Worm (Caenorhabditis elegans) whole organism, young adult: ENCODE data around the gene C51E3.6.

Experiments used
- D2030.7 ChIP-seq: fragments of 200-800 bp; sonication (Bioruptor generic); IDR thresholded peaks from 2 replicates; pipeline ENCODE4 v1.3.6; 2022; ENCODE audit warnings: missing genetic modification reagents, missing genetic modification characterization, missing compliant biosample characterization
- F10E7.11 ChIP-seq: sonication (generic microtip); optimal IDR thresholded peaks from 2 replicates; lab custom pipeline; 2017; ENCODE audit warnings: mild to moderate bottlenecking, missing genetic modification characterization, moderate library complexity, missing compliant biosample characterization
- F22D6.2 ChIP-seq: sonication (generic microtip); optimal IDR thresholded peaks from 2 replicates; lab custom pipeline; 2016; ENCODE audit warnings: mild to moderate bottlenecking, missing genetic modification characterization, missing compliant biosample characterization
- F33H1.4 ChIP-seq: fragments of 200-800 bp; sonication (Bioruptor generic); IDR thresholded peaks from 2 replicates; pipeline ENCODE4 v1.3.6; 2022; ENCODE audit warnings: missing genetic modification reagents, missing genetic modification characterization, missing compliant biosample characterization
- F37B4.10 ChIP-seq: fragments of 200-800 bp; sonication (Bioruptor generic); IDR thresholded peaks from 2 replicates; pipeline ENCODE4 v1.3.6; 2022; ENCODE audit warnings: missing genetic modification characterization, missing compliant biosample characterization
- F39B2.1 ChIP-seq: fragments of 200-800 bp; sonication (Bioruptor generic); IDR thresholded peaks from 2 replicates; pipeline ENCODE4 v1.3.6; 2022; ENCODE audit warnings: missing genetic modification reagents, missing genetic modification characterization, missing compliant biosample characterization
- K12H6.12 ChIP-seq: fragments of 200-800 bp; sonication (Bioruptor generic); optimal IDR thresholded peaks from 2 replicates; lab custom pipeline; 2018; ENCODE audit warnings: mild to moderate bottlenecking, missing genetic modification characterization, missing compliant biosample characterization
- Y53F4B.3 ChIP-seq: fragments of 200-800 bp; sonication (Bioruptor generic); IDR thresholded peaks from 2 replicates; pipeline ENCODE4 v1.3.6; 2022; ENCODE audit warnings: missing genetic modification reagents, missing genetic modification characterization, missing compliant biosample characterization
- Y53G8AR.9 ChIP-seq: fragments of 200-800 bp; sonication (Bioruptor generic); conservative IDR thresholded peaks from 2 replicates; pipeline ENCODE4 v1.3.6; 2022; ENCODE audit warnings: missing genetic modification reagents, missing genetic modification characterization, missing compliant biosample characterization
- Y56A3A.18 ChIP-seq: fragments of 200-800 bp; sonication (Bioruptor generic); IDR thresholded peaks from 2 replicates; pipeline ENCODE4 v1.3.6; 2022; ENCODE audit warnings: missing genetic modification reagents, missing genetic modification characterization, missing compliant biosample characterization
- attf-3 ChIP-seq: fragments of 200-800 bp; sonication (Bioruptor generic); conservative IDR thresholded peaks from 2 replicates; pipeline ENCODE4 v1.3.6; 2022; ENCODE audit warnings: missing genetic modification reagents, missing genetic modification characterization, missing compliant biosample characterization
- attf-6 ChIP-seq: fragments of 200-800 bp; sonication (Bioruptor generic); IDR thresholded peaks from 2 replicates; pipeline ENCODE4 v1.3.6; 2022; ENCODE audit warnings: missing genetic modification reagents, missing genetic modification characterization, missing compliant biosample characterization
- efl-1 ChIP-seq: fragments of 150-350 bp; optimal IDR thresholded peaks from 2 replicates; lab custom pipeline; 2014; ENCODE audit warnings: missing biosample characterization, missing genetic modification reagents, missing genetic modification characterization
- egrh-3 ChIP-seq: fragments of 200-800 bp; sonication (Bioruptor generic); IDR thresholded peaks from 2 replicates; pipeline ENCODE4 v1.3.6; 2022; ENCODE audit warnings: missing genetic modification reagents, missing genetic modification characterization, missing compliant biosample characterization
- ekl-4 ChIP-seq: fragments of 200-800 bp; sonication (Bioruptor generic); IDR thresholded peaks from 2 replicates; pipeline ENCODE4 v1.3.6; 2022; ENCODE audit warnings: missing genetic modification reagents, missing genetic modification characterization, missing compliant biosample characterization
- fkh-3 ChIP-seq: sonication (generic microtip); optimal IDR thresholded peaks from 2 replicates; lab custom pipeline; 2016; ENCODE audit warnings: mild to moderate bottlenecking, missing genetic modification characterization, missing compliant biosample characterization
- hlh-12 ChIP-seq: sonication (generic microtip); optimal IDR thresholded peaks from 2 replicates; lab custom pipeline; 2016; ENCODE audit warnings: missing genetic modification characterization, missing compliant biosample characterization
- hmg-1.2 ChIP-seq: fragments of 200-800 bp; sonication (Bioruptor generic); IDR thresholded peaks from 2 replicates; pipeline ENCODE4 v1.3.6; 2022; ENCODE audit warnings: missing genetic modification reagents, missing genetic modification characterization, missing compliant biosample characterization
- hmg-20 ChIP-seq: fragments of 200-800 bp; sonication (Bioruptor generic); IDR thresholded peaks from 2 replicates; pipeline ENCODE4 v1.3.6; 2022; ENCODE audit warnings: missing genetic modification reagents, missing genetic modification characterization, missing compliant biosample characterization
- hsf-1 ChIP-seq: fragments of 200-800 bp; sonication (Bioruptor generic); IDR thresholded peaks from 2 replicates; pipeline ENCODE4 v1.3.6; 2022; ENCODE audit warnings: missing genetic modification reagents, missing genetic modification characterization, missing compliant biosample characterization
- lin-26 ChIP-seq: fragments of 200-800 bp; sonication (Bioruptor generic); IDR thresholded peaks from 2 replicates; pipeline ENCODE4 v1.3.6; 2022; ENCODE audit warnings: missing genetic modification reagents, missing genetic modification characterization, missing compliant biosample characterization
- madf-3 ChIP-seq: fragments of 200-800 bp; sonication (Bioruptor generic); IDR thresholded peaks from 2 replicates; pipeline ENCODE4 v1.3.6; 2022; ENCODE audit warnings: missing genetic modification reagents, missing genetic modification characterization, missing compliant biosample characterization
- madf-6 ChIP-seq: fragments of 200-800 bp; sonication (Bioruptor generic); IDR thresholded peaks from 2 replicates; pipeline ENCODE4 v1.3.6; 2022; ENCODE audit warnings: missing genetic modification reagents, missing genetic modification characterization, missing compliant biosample characterization
- mcd-1 ChIP-seq: fragments of 200-800 bp; sonication (Bioruptor generic); IDR thresholded peaks from 2 replicates; pipeline ENCODE4 v1.3.6; 2022; ENCODE audit warnings: missing genetic modification reagents, missing genetic modification characterization, missing compliant biosample characterization
- nhr-80 ChIP-seq: sonication (generic microtip); optimal IDR thresholded peaks from 2 replicates; lab custom pipeline; 2016; ENCODE audit warnings: missing genetic modification characterization, missing compliant biosample characterization
- pbrm-1 ChIP-seq: fragments of 200-800 bp; sonication (Bioruptor generic); IDR thresholded peaks from 2 replicates; pipeline ENCODE4 v1.3.6; 2022; ENCODE audit warnings: missing genetic modification reagents, missing genetic modification characterization, missing compliant biosample characterization
- rcor-1 ChIP-seq: fragments of 200-800 bp; sonication (Bioruptor generic); IDR thresholded peaks from 2 replicates; pipeline ENCODE4 v1.3.6; 2022; ENCODE audit warnings: missing genetic modification reagents, missing genetic modification characterization, missing compliant biosample characterization
- repo-1 ChIP-seq: sonication (generic microtip); optimal IDR thresholded peaks from 2 replicates; lab custom pipeline; 2017; ENCODE audit warnings: mild to moderate bottlenecking, missing genetic modification characterization, missing compliant biosample characterization
- snpc-4 ChIP-seq, 5 experiments: fragments of 150-350 bp in 1 of 5; sonication (generic microtip) in 4 of 5; optimal IDR thresholded peaks; 2 replicates each; lab custom pipeline; 2014 to 2018; ENCODE audit warnings: missing genetic modification characterization in 5 of 5, missing biosample characterization in 3 of 5, antibody characterized with exemption in 2 of 5, mild to moderate bottlenecking in 2 of 5, missing compliant biosample characterization in 2 of 5, missing genotype in 2 of 5, moderate library complexity in 2 of 5, missing genetic modification reagents in 1 of 5
- zfh-2 ChIP-seq: fragments of 200-800 bp; sonication (Bioruptor generic); conservative IDR thresholded peaks from 2 replicates; pipeline ENCODE4 v1.3.6; 2022; ENCODE audit warnings: missing genetic modification reagents, missing genetic modification characterization, missing compliant biosample characterization
- ztf-18 ChIP-seq: sonication (generic microtip); optimal IDR thresholded peaks from 2 replicates; lab custom pipeline; 2016; ENCODE audit warnings: missing genotype, mild to moderate bottlenecking, missing genetic modification characterization, missing compliant biosample characterization
- ztf-6 ChIP-seq: fragments of 200-800 bp; sonication (Bioruptor generic); IDR thresholded peaks from 2 replicates; pipeline ENCODE4 v1.3.6; 2022; ENCODE audit warnings: missing genetic modification reagents, missing genetic modification characterization, missing compliant biosample characterization

C51E3.6 gene

DNA sequence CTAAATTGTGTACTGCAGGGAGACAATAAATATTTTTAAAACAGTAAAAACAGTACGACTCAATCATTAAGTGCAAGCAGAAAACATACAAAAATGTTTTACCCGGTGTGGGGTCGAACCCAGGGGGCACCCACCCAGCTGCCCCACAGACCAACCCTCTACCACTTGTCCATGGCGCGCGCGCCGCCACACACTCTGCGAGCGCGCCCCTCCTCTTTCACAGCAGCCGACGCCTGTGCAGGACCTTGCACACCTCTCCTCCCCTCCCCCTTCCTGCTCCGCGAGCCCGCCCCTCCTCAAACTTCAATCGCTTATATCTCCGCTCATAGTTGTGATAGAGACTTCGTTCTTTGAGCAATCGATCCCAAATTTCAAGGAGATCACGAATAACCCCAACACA, 27.7 kb downstream of the C51E3.6 start:
- TF ChIP-seq lin-26 (GFP tag; lab: Robert Waterston, UW) (peak; percentile 99), D2030.7 (peak; percentile 51), madf-6 (GFP tag; lab: Robert Waterston, UW) (peak; percentile 55; the same call in 1 of the 2 replicates), attf-6 (GFP tag; lab: Robert Waterston, UW) (peak; percentile 71), egrh-3 (GFP tag; lab: Robert Waterston, UW) (peak; percentile 99), madf-3 (GFP tag; lab: Robert Waterston, UW) (peak; percentile 88), F39B2.1 (GFP tag; lab: Robert Waterston, UW) (0 out of 2 replicates have a peak, but pooled peaks have one; percentile 37), hsf-1 (peak; percentile 41; the same call in 1 of the 2 replicates), mcd-1 (GFP tag; lab: Robert Waterston, UW) (0 out of 2 replicates have a peak, but pooled peaks have one; percentile 33), Y53G8AR.9 (GFP tag; lab: Robert Waterston, UW) (0 out of 2 replicates have a peak, but pooled peaks have one; percentile 38), rcor-1 (peak; percentile 63), ekl-4 (GFP tag; lab: Robert Waterston, UW) (0 out of 2 replicates have a peak, but pooled peaks have one; percentile 59), pbrm-1 (GFP tag; lab: Robert Waterston, UW) (peak; percentile 92)
- TF ChIP-seq, all 124 proteins: peak for 13; not testable (repeated sequence) for 111

DNA sequence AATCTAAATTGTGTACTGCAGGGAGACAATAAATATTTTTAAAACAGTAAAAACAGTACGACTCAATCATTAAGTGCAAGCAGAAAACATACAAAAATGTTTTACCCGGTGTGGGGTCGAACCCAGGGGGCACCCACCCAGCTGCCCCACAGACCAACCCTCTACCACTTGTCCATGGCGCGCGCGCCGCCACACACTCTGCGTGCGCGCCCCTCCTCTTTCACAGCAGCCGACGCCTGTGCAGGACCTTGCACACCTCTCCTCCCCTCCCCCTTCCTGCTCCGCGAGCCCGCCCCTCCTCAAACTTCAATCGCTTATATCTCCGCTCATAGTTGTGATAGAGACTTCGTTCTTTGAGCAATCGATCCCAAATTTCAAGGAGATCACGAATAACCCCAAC, 29.6 kb downstream of the C51E3.6 start:
- peak; percentile 99 for TF ChIP-seq egrh-3 (GFP tag; lab: Robert Waterston, UW)

DNA sequence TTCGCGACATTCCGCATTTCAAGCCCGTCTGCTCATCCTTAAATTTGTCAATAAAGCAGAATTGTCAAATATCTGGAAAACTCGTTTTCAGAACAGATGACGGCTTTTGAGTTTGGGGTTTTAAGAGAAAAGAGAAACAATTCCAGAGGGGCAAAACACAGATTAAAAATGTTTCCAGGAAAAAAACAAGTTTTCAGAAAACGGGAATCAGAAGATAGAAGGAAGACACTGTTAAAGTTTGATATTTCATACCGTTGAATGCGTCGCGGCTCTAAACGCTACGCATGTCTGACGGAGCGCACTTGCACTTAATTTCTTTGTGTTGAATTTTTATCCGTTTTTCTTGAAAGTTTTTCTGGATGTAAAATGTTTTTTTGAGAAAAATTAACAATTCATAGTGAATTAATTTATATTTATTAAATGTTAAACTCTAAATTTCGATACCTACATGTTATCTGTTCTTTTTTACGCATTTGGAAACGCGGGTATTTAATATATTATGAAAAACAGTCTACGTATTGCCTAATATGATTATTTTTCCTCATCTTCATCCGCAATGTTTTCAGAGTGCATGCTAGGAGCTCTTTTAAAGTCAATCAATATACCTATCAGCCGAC, 32.1 kb downstream of the C51E3.6 start, which contains the start of the genes C08B6.18, wdr-20 and C08B6.8:
Gene C08B6.18, minus strand, starts transcription at position 51 of the 617 bp plus-strand sequence.
Gene wdr-20, minus strand, starts transcription at position 82 of the 617 bp plus-strand sequence.
Gene C08B6.8, plus strand, starts transcription at position 567 of the 617 bp plus-strand sequence.
- TF ChIP-seq K12H6.12 (tag; lab: Kevin White, UChicago) (no peak), snpc-4 (GFP tag; optimal IDR thresholded peaks at IDR 0.05; lab: Kevin White, UChicago) (no peak), snpc-4 (tag; optimal IDR thresholded peaks at IDR 0.05; lab: Kevin White, UChicago) (peak in 1 of 4 experiments; percentile 35), madf-3 (GFP tag; lab: Robert Waterston, UW) (peak; percentile 89)

DNA sequence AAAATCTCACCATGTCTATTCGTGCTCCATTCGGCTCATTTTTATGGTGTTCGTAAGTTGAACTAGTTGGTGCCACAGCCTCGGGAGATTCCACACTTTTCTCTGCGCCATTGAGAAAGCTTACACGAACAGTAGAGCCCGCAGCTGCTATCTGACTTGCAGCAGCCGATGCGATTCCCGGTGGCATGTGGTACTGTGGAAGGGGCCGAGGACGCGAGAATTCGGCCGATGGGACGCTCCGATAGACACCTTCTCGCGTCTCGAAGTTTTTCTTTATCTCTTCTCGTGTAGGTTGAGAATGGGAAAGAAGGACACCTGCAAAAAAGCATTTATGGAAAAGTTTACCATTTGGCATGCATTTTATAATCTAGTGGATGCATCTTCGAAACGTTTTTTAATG, 33.0 kb downstream of the C51E3.6 start:
- TF ChIP-seq ztf-18 (tag; lab: Kevin White, UChicago) = no peak
- no peak for TF ChIP-seq repo-1 (tag; lab: Kevin White, UChicago)
- TF ChIP-seq F22D6.2 (tag; lab: Kevin White, UChicago) = no peak
- peak; percentile 64 for TF ChIP-seq zfh-2 (GFP tag; lab: Robert Waterston, UW)
- TF ChIP-seq hmg-20 (GFP tag; lab: Robert Waterston, UW) = no peak
- TF ChIP-seq fkh-3 (tag; lab: Kevin White, UChicago) = no peak

DNA sequence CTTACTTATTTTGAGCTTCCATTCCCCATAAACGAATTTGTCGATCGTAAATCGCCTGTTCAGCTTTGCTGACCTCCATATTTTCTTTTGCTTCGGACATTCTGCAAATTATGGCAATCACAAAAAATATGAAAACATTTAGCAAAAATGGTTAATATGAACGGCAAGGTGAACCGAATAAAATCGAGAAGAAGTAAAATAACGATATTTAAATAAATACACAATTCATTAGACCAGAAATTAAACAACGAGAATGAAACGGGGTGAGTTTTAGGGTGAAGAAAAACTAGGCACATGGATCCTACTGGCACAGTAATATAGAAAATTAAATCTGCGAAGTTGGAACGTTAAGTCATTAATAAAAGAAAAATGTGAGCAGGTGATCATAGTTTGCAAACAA, 36.1 kb downstream of the C51E3.6 start, which contains the start of gene aos-1:
Gene aos-1, minus strand, starts transcription at position 101 of the 400 bp plus-strand sequence.
- TF ChIP-seq F10E7.11 (tag; lab: Kevin White, UChicago) = no peak

DNA sequence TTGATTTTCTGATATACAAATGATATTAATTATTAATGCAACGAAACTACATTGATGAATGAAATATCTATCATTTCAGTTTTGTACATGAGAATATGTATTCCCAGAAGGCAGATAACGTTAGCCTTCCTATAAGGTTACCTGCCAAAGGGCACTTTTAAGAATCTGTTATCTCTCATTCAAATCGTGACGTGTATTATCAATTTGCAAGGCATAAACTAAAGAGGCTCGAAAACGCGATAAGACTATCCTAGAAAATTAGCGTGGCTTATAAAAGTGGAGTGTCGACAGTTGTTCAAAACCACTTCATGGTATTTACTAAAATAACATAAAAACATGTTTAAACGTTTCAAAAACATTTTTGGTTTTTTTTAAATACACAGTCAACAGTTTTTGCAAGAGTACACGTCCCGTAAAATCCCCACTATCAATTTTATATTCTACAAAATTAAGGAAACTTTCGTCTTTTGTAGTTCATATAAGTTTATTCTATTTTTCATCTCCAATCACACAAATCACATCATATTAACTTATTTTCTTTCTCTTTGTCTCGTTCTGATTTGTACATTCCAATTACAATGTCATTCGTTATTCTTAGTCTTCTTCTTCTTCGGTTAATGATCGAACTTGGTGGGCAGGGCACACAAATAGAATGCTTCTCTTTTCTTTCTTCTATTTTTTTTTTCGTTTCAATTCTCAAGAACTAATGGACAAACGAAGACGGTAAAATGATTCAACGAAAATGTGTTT, 41.3 kb downstream of the C51E3.6 start, which contains the start of gene C08B6.10:
Gene C08B6.10, plus strand, starts transcription at position 700 of the 750 bp plus-strand sequence.
- TF ChIP-seq nhr-80 (tag; lab: Kevin White, UChicago) = no peak
- no peak for TF ChIP-seq Y53F4B.3
- no peak for TF ChIP-seq pbrm-1 (GFP tag; lab: Robert Waterston, UW)
- TF ChIP-seq F33H1.4 (GFP tag; lab: Robert Waterston, UW) = no peak
- TF ChIP-seq F10E7.11 (tag; lab: Kevin White, UChicago) = no peak
- no peak for TF ChIP-seq ztf-18 (tag; lab: Kevin White, UChicago)
- no peak for TF ChIP-seq egrh-3 (GFP tag; lab: Robert Waterston, UW)
- no peak for TF ChIP-seq F37B4.10 (GFP tag; lab: Robert Waterston, UW)
- no peak for TF ChIP-seq madf-3 (GFP tag; lab: Robert Waterston, UW)
- no peak for TF ChIP-seq hlh-12 (tag; lab: Kevin White, UChicago)
- TF ChIP-seq attf-3 (GFP tag; lab: Robert Waterston, UW) = no peak
- no peak for TF ChIP-seq Y56A3A.18 (GFP tag; lab: Robert Waterston, UW)
- no peak for TF ChIP-seq efl-1 (GFP tag; lab: Kevin White, UChicago)
- no peak for TF ChIP-seq ztf-6
- no peak for TF ChIP-seq hmg-1.2 (GFP tag; lab: Robert Waterston, UW)
